Fruit fly (Drosophila melanogaster) whole organism: ENCODE data around the gene Eno.

Source experiments
- CG8478 ChIP-seq: fragments of >200 bp; optimal IDR thresholded peaks from 2 replicates; lab custom pipeline; 2018; ENCODE audit warnings: inconsistent platforms
- Dll ChIP-seq: fragments of >200 bp; optimal IDR thresholded peaks from 2 replicates; lab custom pipeline; 2017
- usp ChIP-seq: fragments of >200 bp; optimal IDR thresholded peaks from 2 replicates; lab custom pipeline; 2017; ENCODE audit warnings: missing biosample characterization, missing genetic modification characterization, mixed read lengths

DNA sequence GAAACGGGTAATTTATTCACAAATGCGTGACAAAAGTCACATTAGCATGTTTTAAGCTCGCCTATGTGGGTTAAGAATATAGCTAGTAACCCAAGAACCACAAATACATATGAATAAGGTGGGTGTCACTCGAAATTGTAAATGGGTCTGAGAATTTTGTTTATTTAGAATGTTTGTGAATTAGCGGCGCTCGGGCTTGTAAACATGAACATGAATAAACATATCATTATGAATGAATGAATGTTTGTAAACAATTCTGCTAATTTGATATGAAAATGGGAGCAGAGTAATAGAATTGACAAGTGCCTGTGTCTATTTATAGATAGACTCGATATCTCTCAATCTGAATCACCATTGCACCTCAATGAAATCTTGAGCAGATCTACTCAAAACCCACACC lies 5.7 kb upstream of the Eno start:
- TF ChIP-seq usp (GFP tag; lab: Kevin White, UChicago) (no peak), Dll (lab: Kevin White, UChicago) (no peak), CG8478 (lab: Kevin White, UChicago) (no peak)
